Worm (Caenorhabditis elegans): ENCODE results near the gene C15H7.3.

Gene C15H7.3

DNA sequence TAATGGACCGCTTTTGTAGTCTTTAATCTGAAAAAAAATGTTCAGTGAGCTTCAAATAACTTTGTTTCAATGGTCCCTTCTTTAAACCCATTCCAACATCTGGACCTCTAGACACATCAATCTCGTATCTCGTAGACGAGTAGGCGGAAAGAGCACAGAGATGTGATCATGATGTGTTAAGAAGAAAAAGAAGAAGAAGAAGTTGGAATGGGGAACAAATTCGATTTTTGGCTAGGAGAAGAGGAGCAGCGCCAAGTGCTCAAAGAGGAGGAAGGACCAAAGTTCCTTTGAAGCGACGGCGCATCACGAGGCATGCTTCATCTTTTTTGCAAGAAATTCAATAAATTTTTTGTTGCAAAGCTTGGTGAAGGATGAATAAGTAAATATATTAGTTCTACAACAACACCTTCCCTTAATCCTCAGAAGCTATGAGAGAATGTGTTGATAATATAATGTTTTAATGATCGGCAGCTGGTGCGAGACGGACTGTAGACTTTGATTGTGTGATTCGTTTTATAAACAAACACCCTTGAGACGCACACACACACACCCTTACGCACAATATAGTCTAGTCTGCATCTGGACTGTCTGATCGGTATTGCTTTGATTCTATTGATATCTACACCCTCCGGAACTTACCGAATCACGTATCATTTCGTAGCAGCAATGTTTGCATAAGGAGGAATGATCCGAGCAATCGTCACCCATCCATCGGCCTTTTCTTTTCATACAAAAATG, 12.9 kb upstream of the C15H7.3 start:
- TF ChIP-seq ceh-30 (tag; optimal IDR thresholded peaks at IDR 0.05), result no peak
- TF ChIP-seq unc-42 (tag; optimal IDR thresholded peaks at IDR 0.05), result peak; percentile 46
- peak; percentile 13 for TF ChIP-seq odd-2 (tag; optimal IDR thresholded peaks at IDR 0.05)

DNA sequence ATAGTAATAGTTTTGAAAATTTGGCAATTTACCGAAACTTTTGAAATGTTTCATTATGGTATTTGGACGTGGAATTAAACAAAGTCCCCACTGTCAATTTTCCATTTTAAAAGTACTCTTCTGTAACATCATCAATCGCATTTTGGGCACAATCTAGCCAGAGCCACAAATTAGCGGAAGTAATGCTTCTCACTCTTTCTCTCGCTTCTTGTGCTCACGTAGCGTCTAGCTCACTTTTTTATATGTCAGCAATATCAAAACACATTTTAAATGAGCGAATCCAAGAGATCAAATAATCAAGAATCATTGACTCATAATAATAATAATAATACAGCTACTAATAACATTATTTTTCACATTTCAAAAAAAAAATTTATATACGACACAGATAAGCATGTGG, 12.2 kb upstream of the C15H7.3 start:
- no peak for TF ChIP-seq lim-6 (tag; optimal IDR thresholded peaks at IDR 0.05)

DNA sequence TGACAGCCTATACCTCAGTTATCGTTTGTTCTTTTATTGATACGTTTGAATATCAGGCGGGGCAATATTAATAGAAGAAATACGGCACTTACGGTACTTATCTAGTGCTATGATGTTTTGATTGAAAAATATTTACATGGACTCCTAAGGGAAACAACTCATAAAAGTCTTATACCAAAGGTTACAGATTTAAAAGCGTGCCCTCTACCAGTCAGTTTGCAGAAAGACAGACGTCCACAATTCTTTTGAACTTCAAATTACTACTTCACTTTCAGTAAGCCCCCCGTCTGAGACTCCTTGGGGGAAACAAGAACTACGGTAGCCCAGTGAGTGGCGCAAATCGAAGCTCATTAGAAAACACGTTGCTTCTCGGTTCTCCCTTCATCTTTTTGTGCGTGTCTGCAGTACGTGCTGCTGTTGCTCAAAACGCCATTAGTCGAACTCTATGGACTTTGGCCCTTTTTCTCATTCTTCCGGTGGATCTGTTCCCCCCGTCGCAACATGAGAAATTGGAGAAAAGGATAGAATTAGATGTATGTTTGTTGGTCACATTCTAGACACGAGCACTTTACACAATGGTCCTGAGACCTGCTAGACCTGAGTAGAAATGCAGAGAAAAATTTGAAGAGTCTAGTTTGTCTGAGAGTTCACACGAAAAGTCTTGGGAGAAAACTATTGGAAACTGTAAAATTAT, 10.6 kb upstream of the C15H7.3 start:
- peak; percentile 49 for TF ChIP-seq ceh-18 (tag; optimal IDR thresholded peaks at IDR 0.05)
- no peak for TF ChIP-seq ahr-1 (tag; optimal IDR thresholded peaks at IDR 0.05)

- TF ChIP-seq syd-9 (tag; optimal IDR thresholded peaks at IDR 0.05) (no peak), C38D4.7 (GFP tag; optimal IDR thresholded peaks at IDR 0.05) (no peak), ceh-18 (tag; optimal IDR thresholded peaks at IDR 0.05) (no peak), hlh-8 (tag; optimal IDR thresholded peaks at IDR 0.05) (peak; percentile 40), K09A11.1 (tag; optimal IDR thresholded peaks at IDR 0.05; ENCODE audit: insufficient read depth) (no peak), sdc-2 (tag; optimal IDR thresholded peaks at IDR 0.05) (no peak)
Observed at ce11 chrIII:9661119-9661518, 9.3 kb upstream of the C15H7.3 start.

ce11 chrIII:9658569-9658968, 6.8 kb upstream of the C15H7.3 start:
- TF ChIP-seq T23F11.4 (GFP tag; optimal IDR thresholded peaks at IDR 0.05), result no peak
- TF ChIP-seq gmeb-2 (tag; optimal IDR thresholded peaks at IDR 0.05), result no peak
- TF ChIP-seq dmd-4 (tag; optimal IDR thresholded peaks at IDR 0.05; ENCODE audit: borderline replicate concordance), result no peak
- no peak for TF ChIP-seq lim-6 (tag; optimal IDR thresholded peaks at IDR 0.05)
- TF ChIP-seq ets-4 (tag; optimal IDR thresholded peaks at IDR 0.05), result no peak
- TF ChIP-seq hlh-15 (tag; optimal IDR thresholded peaks at IDR 0.05), result no peak
- TF ChIP-seq ceh-48 (tag; optimal IDR thresholded peaks at IDR 0.05), result no peak
- no peak for TF ChIP-seq npax-4 (tag; optimal IDR thresholded peaks at IDR 0.05)

DNA sequence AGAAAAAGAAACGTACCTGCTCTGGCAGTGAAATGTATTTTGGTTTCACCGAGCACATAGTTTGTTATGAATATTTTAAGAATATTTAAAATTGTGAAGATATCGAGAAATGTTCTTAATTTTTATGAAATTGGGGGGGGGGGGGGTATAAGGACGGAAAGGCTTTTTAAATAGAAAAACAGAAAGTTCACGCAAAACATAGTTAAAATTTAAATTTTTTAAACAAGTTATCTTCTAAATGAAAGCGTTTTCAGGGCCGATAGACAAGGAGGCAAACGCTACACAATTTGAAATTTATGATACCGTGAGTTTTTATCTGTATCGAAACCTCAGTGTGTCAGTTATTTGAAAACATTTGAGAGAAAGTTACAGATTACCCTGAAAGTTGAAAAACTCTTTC, 4.0 kb upstream of the C15H7.3 start, which contains the start of gene C15H7.4:
Gene C15H7.4, minus strand, starts transcription at position 101 of the 400 bp plus-strand sequence.
- no peak for TF ChIP-seq ceh-45 (GFP tag; IDR thresholded peaks at IDR 0.05)
- TF ChIP-seq ceh-9 (tag; optimal IDR thresholded peaks at IDR 0.05), result no peak
- no peak for TF ChIP-seq ceh-31 (tag; optimal IDR thresholded peaks at IDR 0.05)
- TF ChIP-seq ama-1 (optimal IDR thresholded peaks at IDR 0.05), result no peak
- TF ChIP-seq eyg-1 (tag; optimal IDR thresholded peaks at IDR 0.05), result no peak
- TF ChIP-seq fkh-10 (GFP tag; optimal IDR thresholded peaks at IDR 0.05), result no peak
- no peak for TF ChIP-seq F13H6.1 (tag; optimal IDR thresholded peaks at IDR 0.05)

DNA sequence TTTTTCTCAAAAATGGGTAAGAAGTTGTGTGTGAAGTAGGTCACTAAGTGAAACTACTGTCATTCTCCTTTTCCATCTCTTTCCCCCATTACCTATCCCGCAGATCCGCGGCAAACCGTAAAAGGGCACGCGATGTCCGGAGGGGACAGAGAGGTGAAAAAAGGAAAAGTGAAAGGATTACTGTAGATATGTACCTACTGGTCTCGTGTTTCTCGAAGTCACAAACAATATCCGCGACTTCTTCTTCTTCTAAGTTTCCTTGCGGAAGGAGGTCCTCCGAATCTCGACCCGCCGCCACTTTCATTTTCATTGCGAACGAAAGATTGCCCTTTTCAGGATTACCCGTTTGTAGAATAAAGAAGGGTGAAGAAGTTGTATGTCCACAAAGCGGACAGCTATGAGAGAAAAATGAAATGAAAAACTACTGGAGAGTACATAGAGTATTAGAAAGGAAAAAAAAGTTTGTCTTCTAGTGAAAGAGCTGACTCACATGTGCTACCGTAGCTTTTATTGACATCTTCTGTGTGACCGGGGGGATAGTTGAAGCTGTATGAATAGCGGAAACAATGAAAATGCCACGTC, 5.2 kb downstream of the C15H7.3 start:
- peak; percentile 67 for TF ChIP-seq ref-2 (tag; optimal IDR thresholded peaks at IDR 0.05)
- no peak for TF ChIP-seq hlh-30 (tag; optimal IDR thresholded peaks at IDR 0.05; ENCODE audit: insufficient read depth)
- no peak for TF ChIP-seq nhr-232 (tag; optimal IDR thresholded peaks at IDR 0.05)
- TF ChIP-seq unc-42 (tag; optimal IDR thresholded peaks at IDR 0.05), result no peak
- no peak for TF ChIP-seq ceh-45 (GFP tag; IDR thresholded peaks at IDR 0.05)

All from whole organism, late embryonic.